Fruit fly (Drosophila melanogaster) whole organism, prepupa: ENCODE results near the gene CG32369.
A peak's percentile ranks its signal among the peaks of the same experiment; 100 is the strongest.

Experiments used
- Blimp-1 ChIP-seq: fragments of 200-800 bp; sonication (Bioruptor generic); optimal IDR thresholded peaks from 3 replicates; lab custom pipeline; 2017; ENCODE audit warnings: missing biosample characterization, missing genetic modification characterization, mild to moderate bottlenecking, moderate library complexity, missing genetic modification reagents
- CG10631 ChIP-seq: fragments of 200-800 bp; sonication (Bioruptor generic); optimal IDR thresholded peaks from 2 replicates; lab custom pipeline; 2016; ENCODE audit warnings: missing biosample characterization, missing genetic modification characterization
- CG10669 ChIP-seq: fragments of 200-800 bp; sonication (Bioruptor generic); optimal IDR thresholded peaks from 3 replicates; lab custom pipeline; 2018; ENCODE audit warnings: missing biosample characterization, mild to moderate bottlenecking, missing genetic modification characterization, moderate library complexity
- CG11294 ChIP-seq: fragments of 200-800 bp; sonication (Bioruptor generic); IDR thresholded peaks from 2 replicates; pipeline ENCODE4 v1.3.6; 2022; ENCODE audit warnings: missing biosample characterization, missing genetic modification characterization
- CG11902 ChIP-seq: fragments of 200-800 bp; sonication (Bioruptor generic); optimal IDR thresholded peaks from 3 replicates; lab custom pipeline; 2016; ENCODE audit warnings: missing biosample characterization, missing genetic modification characterization
- CG15336 ChIP-seq: fragments of 200-800 bp; sonication (Bioruptor generic); IDR thresholded peaks from 2 replicates; pipeline ENCODE4 v1.3.6; 2022; ENCODE audit warnings: missing biosample characterization, missing genetic modification characterization
- CG1621 ChIP-seq: fragments of 200-800 bp; sonication (Bioruptor generic); optimal IDR thresholded peaks from 3 replicates; lab custom pipeline; 2018; ENCODE audit warnings: missing biosample characterization, mild to moderate bottlenecking, missing genetic modification characterization
- CG16779 ChIP-seq: fragments of 200-800 bp; sonication (Bioruptor generic); optimal IDR thresholded peaks from 3 replicates; lab custom pipeline; 2017; ENCODE audit warnings: missing biosample characterization, mild to moderate bottlenecking, missing genetic modification characterization
- CG3032 ChIP-seq: fragments of 200-800 bp; optimal IDR thresholded peaks from 2 replicates; lab custom pipeline; 2019; ENCODE audit warnings: missing biosample characterization, mild to moderate bottlenecking, missing genetic modification characterization, moderate library complexity
- CG32006 ChIP-seq: fragments of 200-800 bp; sonication (Bioruptor generic); optimal IDR thresholded peaks from 3 replicates; lab custom pipeline; 2017; ENCODE audit warnings: missing biosample characterization, mild to moderate bottlenecking, missing genetic modification characterization
- CG3919 ChIP-seq: fragments of 200-800 bp; sonication (Bioruptor generic); optimal IDR thresholded peaks from 3 replicates; lab custom pipeline; 2016; ENCODE audit warnings: missing biosample characterization, missing genetic modification characterization
- CG4318 ChIP-seq: fragments of 200-800 bp; sonication (Bioruptor generic); optimal IDR thresholded peaks from 3 replicates; lab custom pipeline; 2017; ENCODE audit warnings: missing biosample characterization, mild to moderate bottlenecking, missing genetic modification characterization
- CG6163 ChIP-seq: fragments of 200-800 bp; sonication (Bioruptor generic); IDR thresholded peaks from 3 replicates; pipeline ENCODE4 v1.3.6; 2022; ENCODE audit warnings: missing biosample characterization, missing genetic modification characterization
- CG6276 ChIP-seq: fragments of 200-800 bp; sonication (Bioruptor generic); optimal IDR thresholded peaks from 2 replicates; lab custom pipeline; 2017; ENCODE audit warnings: missing biosample characterization, mild to moderate bottlenecking, missing genetic modification characterization
- CG6808 ChIP-seq: fragments of 200-800 bp; sonication (Bioruptor generic); optimal IDR thresholded peaks from 3 replicates; lab custom pipeline; 2017; ENCODE audit warnings: missing biosample characterization, missing genetic modification characterization, mild to moderate bottlenecking, moderate library complexity, missing genetic modification reagents
- CG6854 ChIP-seq: fragments of 200-800 bp; sonication (Bioruptor generic); optimal IDR thresholded peaks from 2 replicates; lab custom pipeline; 2017; ENCODE audit warnings: missing biosample characterization, mild to moderate bottlenecking, missing genetic modification characterization
- CG7368 ChIP-seq: fragments of 200-800 bp; sonication (Bioruptor generic); optimal IDR thresholded peaks from 3 replicates; lab custom pipeline; 2016; ENCODE audit warnings: missing biosample characterization, missing genetic modification characterization
- CG8119 ChIP-seq: fragments of 200-800 bp; sonication (Bioruptor generic); IDR thresholded peaks from 3 replicates; pipeline ENCODE4 v1.3.6; 2022; ENCODE audit warnings: missing biosample characterization, missing genetic modification characterization
- CG8319 ChIP-seq: fragments of 200-800 bp; sonication (Bioruptor generic); optimal IDR thresholded peaks from 3 replicates; lab custom pipeline; 2016; ENCODE audit warnings: missing biosample characterization, missing genetic modification characterization
- CG8632 ChIP-seq: fragments of 200-800 bp; sonication (Bioruptor generic); optimal IDR thresholded peaks from 3 replicates; lab custom pipeline; 2016; ENCODE audit warnings: missing biosample characterization, missing genetic modification characterization
- Eip75B ChIP-seq: fragments of 200-800 bp; sonication (Bioruptor generic); optimal IDR thresholded peaks from 3 replicates; lab custom pipeline; 2016; ENCODE audit warnings: missing biosample characterization, missing genetic modification characterization
- Eip78C ChIP-seq: fragments of 200-800 bp; sonication (Bioruptor generic); peaks from one replicate; lab custom pipeline; 2016; ENCODE audit warnings: missing biosample characterization, missing genetic modification characterization
- Eip93F ChIP-seq: fragments of 200-800 bp; sonication (Bioruptor generic); optimal IDR thresholded peaks from 2 replicates; lab custom pipeline; 2016; ENCODE audit warnings: missing biosample characterization, mild to moderate bottlenecking, missing genetic modification characterization
- Ets21C ChIP-seq: fragments of 200-800 bp; sonication (Bioruptor generic); optimal IDR thresholded peaks from 3 replicates; lab custom pipeline; 2016; ENCODE audit warnings: missing biosample characterization, missing genetic modification characterization
- Gug ChIP-seq: fragments of 200-800 bp; sonication (Bioruptor generic); IDR thresholded peaks from 2 replicates; pipeline ENCODE4 v1.3.6; 2022; ENCODE audit warnings: missing biosample characterization, missing genetic modification characterization
- Hr38 ChIP-seq: sonication (Bioruptor generic); optimal IDR thresholded peaks from 2 replicates; lab custom pipeline; 2016; ENCODE audit warnings: missing biosample characterization, missing genetic modification characterization
- Hr4 ChIP-seq: fragments of 200-800 bp; sonication (Bioruptor generic); optimal IDR thresholded peaks from 3 replicates; lab custom pipeline; 2016; ENCODE audit warnings: missing biosample characterization, missing genetic modification characterization
- Lpt ChIP-seq: fragments of 200-800 bp; sonication (Bioruptor generic); optimal IDR thresholded peaks from 3 replicates; lab custom pipeline; 2016; ENCODE audit warnings: missing biosample characterization, missing genetic modification characterization
- Met ChIP-seq: fragments of 200-800 bp; sonication (Bioruptor generic); optimal IDR thresholded peaks from 3 replicates; lab custom pipeline; 2016; ENCODE audit warnings: missing biosample characterization, missing genetic modification characterization
- Smox ChIP-seq: fragments of 200-800 bp; sonication (Bioruptor generic); optimal IDR thresholded peaks from 3 replicates; lab custom pipeline; 2016; ENCODE audit warnings: missing biosample characterization, missing genetic modification characterization
- Sox102F ChIP-seq: fragments of 200-800 bp; sonication (Bioruptor generic); optimal IDR thresholded peaks from 2 replicates; lab custom pipeline; 2016; ENCODE audit warnings: missing biosample characterization, mild to moderate bottlenecking, missing genetic modification characterization
- Sox14 ChIP-seq: fragments of 200-800 bp; sonication (Bioruptor generic); optimal IDR thresholded peaks from 3 replicates; lab custom pipeline; 2016; ENCODE audit warnings: missing biosample characterization, missing genetic modification characterization
- achi ChIP-seq: fragments of 200-800 bp; sonication (Bioruptor generic); optimal IDR thresholded peaks from 3 replicates; lab custom pipeline; 2016; ENCODE audit warnings: missing biosample characterization, missing genetic modification characterization
- acj6 ChIP-seq: fragments of 200-800 bp; sonication (Bioruptor generic); optimal IDR thresholded peaks from 3 replicates; lab custom pipeline; 2016; ENCODE audit warnings: missing biosample characterization, missing genetic modification characterization
- cyc ChIP-seq: fragments of 200-800 bp; sonication (Bioruptor generic); optimal IDR thresholded peaks from 3 replicates; lab custom pipeline; 2016; ENCODE audit warnings: missing biosample characterization, missing genetic modification characterization
- dac ChIP-seq: fragments of 200-800 bp; sonication (Bioruptor generic); optimal IDR thresholded peaks from 2 replicates; lab custom pipeline; 2017; ENCODE audit warnings: missing biosample characterization, mild to moderate bottlenecking, missing genetic modification characterization
- dsx ChIP-seq: fragments of 200-800 bp; optimal IDR thresholded peaks from 3 replicates; lab custom pipeline; 2019; ENCODE audit warnings: missing biosample characterization, mild to moderate bottlenecking, missing genetic modification characterization, moderate library complexity; ENCODE audit not compliant: poor library complexity, severe bottlenecking
- eg ChIP-seq: fragments of 200-800 bp; sonication (Bioruptor generic); IDR thresholded peaks from 3 replicates; pipeline ENCODE4 v1.3.6; 2022; ENCODE audit warnings: missing biosample characterization, missing genetic modification characterization
- fkh ChIP-seq: fragments of 200-800 bp; sonication (Bioruptor generic); optimal IDR thresholded peaks from 3 replicates; lab custom pipeline; 2017; ENCODE audit warnings: missing biosample characterization, mild to moderate bottlenecking, missing genetic modification characterization, moderate library complexity
- lz ChIP-seq: fragments of 200-800 bp; sonication (Bioruptor generic); optimal IDR thresholded peaks from 3 replicates; lab custom pipeline; 2016; ENCODE audit warnings: missing biosample characterization, missing genetic modification characterization
- pdm3 ChIP-seq: fragments of 200-800 bp; sonication (Bioruptor generic); optimal IDR thresholded peaks from 3 replicates; lab custom pipeline; 2016; ENCODE audit warnings: missing biosample characterization, missing genetic modification characterization
- salr ChIP-seq, 2 experiments: fragments of 200-800 bp; sonication (Bioruptor generic); optimal IDR thresholded peaks; 3 replicates each; lab custom pipeline; 2016 to 2018; ENCODE audit warnings: missing biosample characterization in 2 of 2, missing genetic modification characterization in 2 of 2, mild to moderate bottlenecking in 1 of 2
- spab ChIP-seq: fragments of 200-800 bp; sonication (Bioruptor generic); optimal IDR thresholded peaks from 2 replicates; lab custom pipeline; 2017; ENCODE audit warnings: missing biosample characterization, mild to moderate bottlenecking, missing genetic modification characterization, missing genetic modification reagents
- ss ChIP-seq, 2 experiments: fragments of 200-800 bp; sonication (Bioruptor generic); optimal IDR thresholded peaks; 2 replicates in 1 of 2; 3 replicates in 1 of 2; lab custom pipeline; 2017 to 2018; ENCODE audit warnings: mild to moderate bottlenecking in 2 of 2, missing biosample characterization in 2 of 2, missing genetic modification characterization in 2 of 2, moderate library complexity in 1 of 2
- svp ChIP-seq: fragments of 200-800 bp; sonication (Bioruptor generic); peaks from one replicate; lab custom pipeline; 2016; ENCODE audit warnings: missing biosample characterization, missing genetic modification characterization
- topi ChIP-seq: fragments of 200-800 bp; sonication (Bioruptor generic); optimal IDR thresholded peaks from 3 replicates; lab custom pipeline; 2016; ENCODE audit warnings: missing biosample characterization, missing genetic modification characterization
- vri ChIP-seq: fragments of 200-800 bp; sonication (Bioruptor generic); optimal IDR thresholded peaks from 3 replicates; lab custom pipeline; 2016; ENCODE audit warnings: missing biosample characterization, mild to moderate bottlenecking, missing genetic modification characterization

Gene CG32369

dm6 chr3L:7837753-7838152 lies 28.1 kb upstream of the CG32369 start:
- no peak for TF ChIP-seq Eip93F (GFP tag; lab: Kevin White, UChicago)
- no peak for TF ChIP-seq Smox
- no peak for TF ChIP-seq CG11902 (GFP tag; lab: Kevin White, UChicago)
- TF ChIP-seq lz (GFP tag; lab: Kevin White, UChicago), result no peak
- no peak for TF ChIP-seq ss (GFP tag; optimal IDR thresholded peaks at IDR 0.05; lab: Kevin White, UChicago)
- no peak for TF ChIP-seq CG1621
- TF ChIP-seq Eip75B (GFP tag; lab: Kevin White, UChicago), result no peak
- no peak for TF ChIP-seq CG6163 (GFP tag; lab: Robert Waterston, UW)
- TF ChIP-seq eg, result no peak

dm6 chr3L:7836633-7837394 lies 27.2 kb upstream of the CG32369 start:
- TF ChIP-seq CG10669 (no peak), Eip93F (GFP tag; lab: Kevin White, UChicago) (no peak), salr (GFP tag; optimal IDR thresholded peaks at IDR 0.05; lab: Kevin White, UChicago) (no peak), Hr38 (GFP tag; lab: Kevin White, UChicago) (no peak), Eip75B (GFP tag; lab: Kevin White, UChicago) (no peak), svp (peak; percentile 65), CG32006 (GFP tag; lab: Kevin White, UChicago) (no peak), CG6808 (no peak), Lpt (peak; percentile 4), CG6854 (GFP tag; lab: Kevin White, UChicago) (no peak), CG11902 (GFP tag; lab: Kevin White, UChicago) (no peak), CG1621 (no peak), Sox102F (GFP tag; lab: Kevin White, UChicago) (no peak), CG8632 (GFP tag; lab: Kevin White, UChicago) (no peak), spab (GFP tag; lab: Kevin White, UChicago) (no peak), CG6276 (GFP tag; lab: Kevin White, UChicago) (peak; percentile 33), cyc (GFP tag; lab: Kevin White, UChicago) (no peak), CG3032 (no peak), CG11294 (GFP tag; lab: Robert Waterston, UW) (peak; percentile 22; the same call in 1 of the 2 replicates), CG3919 (GFP tag; lab: Kevin White, UChicago) (peak; percentile 18), Smox (no peak), fkh (GFP tag; lab: Kevin White, UChicago) (peak; percentile 23), CG10631 (GFP tag; lab: Kevin White, UChicago) (no peak), Ets21C (GFP tag; lab: Kevin White, UChicago) (no peak), CG8319 (GFP tag; lab: Kevin White, UChicago) (no peak), vri (GFP tag; lab: Kevin White, UChicago) (no peak), lz (GFP tag; lab: Kevin White, UChicago) (no peak), ss (GFP tag; optimal IDR thresholded peaks at IDR 0.05; lab: Kevin White, UChicago) (peak in 1 of 2 experiments; percentile 28), CG15336 (peak; percentile 56; the same call in 1 of the 2 replicates), Gug (GFP tag; lab: Robert Waterston, UW) (no peak), acj6 (GFP tag; lab: Kevin White, UChicago) (no peak), CG6163 (GFP tag; lab: Robert Waterston, UW) (peak; percentile 55; the same call in 2 of the 3 replicates), Met (no peak), CG7368 (GFP tag; lab: Kevin White, UChicago) (peak; percentile 25), Hr4 (GFP tag; lab: Kevin White, UChicago) (no peak), CG8119 (GFP tag; lab: Robert Waterston, UW) (no peak), CG16779 (tag; lab: Kevin White, UChicago) (peak; percentile 3), pdm3 (GFP tag; lab: Kevin White, UChicago) (no peak), eg (peak; percentile 42; the same call in 1 of the 3 replicates), achi (GFP tag; lab: Kevin White, UChicago) (peak; percentile 16), CG4318 (GFP tag; lab: Kevin White, UChicago) (no peak), dac (GFP tag; lab: Kevin White, UChicago) (no peak), Blimp-1 (GFP tag; lab: Kevin White, UChicago) (no peak), topi (peak; percentile 21), Sox14 (GFP tag; lab: Kevin White, UChicago) (no peak), Eip78C (GFP tag; lab: Kevin White, UChicago) (peak; percentile 70), dsx (GFP tag; lab: Kevin White, UChicago) (no peak)
